Worm (Caenorhabditis elegans): Measurements from ENCODE around the gene wee-1.3.

wee-1.3 gene

DNA sequence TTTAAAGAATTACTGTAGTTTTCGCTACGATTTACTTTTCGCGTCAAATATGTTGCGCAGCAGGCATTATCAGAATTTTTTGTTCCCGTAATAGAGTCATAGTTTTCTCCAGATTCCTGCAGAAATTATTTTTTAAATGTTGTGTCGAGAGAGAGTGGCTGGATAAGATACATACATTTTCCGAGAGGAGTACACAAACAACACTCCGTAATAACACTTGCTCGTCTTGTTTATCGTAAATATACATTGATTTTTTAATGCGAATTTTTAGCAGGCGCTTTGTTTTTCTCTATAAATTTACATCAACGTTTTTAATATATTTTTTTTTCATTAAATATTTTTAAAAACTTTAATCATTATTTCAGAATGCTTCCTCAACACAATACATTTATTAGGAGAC, 47.3 kb downstream of the wee-1.3 start, which contains the start of gene taf-8 (continued):
- TF ChIP-seq zfp-2 (tag; optimal IDR thresholded peaks at IDR 0.05) (no peak), unc-39 (tag; optimal IDR thresholded peaks at IDR 0.05) (no peak), pha-4 (GFP tag; IDR thresholded peaks at IDR 0.05) (no peak), pha-4 (tag; optimal IDR thresholded peaks at IDR 0.05) (no peak), sdz-12 (GFP tag; optimal IDR thresholded peaks at IDR 0.05) (no peak), dve-1 (tag; optimal IDR thresholded peaks at IDR 0.05; ENCODE audit: insufficient read depth) (no peak), daf-16 (GFP tag; optimal IDR thresholded peaks at IDR 0.05) (no peak), daf-16 (tag; optimal IDR thresholded peaks at IDR 0.05) (peak; percentile 42), nhr-28 (tag; optimal IDR thresholded peaks at IDR 0.05) (peak; percentile 9), Y75B8A.6 (GFP tag; IDR thresholded peaks at IDR 0.05) (no peak), nhr-11 (tag; optimal IDR thresholded peaks at IDR 0.05) (peak; percentile 21), mep-1 (tag; optimal IDR thresholded peaks at IDR 0.05) (no peak), F49E8.2 (tag; optimal IDR thresholded peaks at IDR 0.05; ENCODE audit: borderline replicate concordance) (no peak)

DNA sequence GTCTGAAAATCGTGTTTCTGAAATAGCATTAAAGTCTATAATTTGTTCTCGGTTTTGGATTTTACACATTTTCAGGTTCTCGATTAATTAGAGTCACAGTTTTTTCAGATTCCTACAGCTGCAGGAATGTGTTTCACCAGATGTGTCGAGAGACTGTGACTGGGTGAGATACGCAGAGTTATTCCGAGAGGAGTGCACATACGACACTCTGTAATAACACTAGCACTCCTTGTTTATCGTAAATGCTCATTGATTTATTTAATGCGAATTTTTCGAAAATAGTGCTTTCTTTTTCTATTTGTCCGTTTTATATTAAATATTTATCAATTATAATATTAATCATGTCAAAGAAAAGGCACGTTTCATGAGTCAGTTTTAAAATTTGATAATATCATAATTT, 48.9 kb downstream of the wee-1.3 start, which contains the start of gene ZK1320.11:
Gene ZK1320.11 (plus strand): TSS at position 243 of the 400 bp plus-strand sequence.
- TF ChIP-seq T20F7.1 (GFP tag; optimal IDR thresholded peaks at IDR 0.05) (peak; percentile 46), daf-16 (GFP tag; optimal IDR thresholded peaks at IDR 0.05) (no peak), daf-16 (tag; optimal IDR thresholded peaks at IDR 0.05) (peak; percentile 42), Y75B8A.6 (GFP tag; IDR thresholded peaks at IDR 0.05) (no peak)

DNA sequence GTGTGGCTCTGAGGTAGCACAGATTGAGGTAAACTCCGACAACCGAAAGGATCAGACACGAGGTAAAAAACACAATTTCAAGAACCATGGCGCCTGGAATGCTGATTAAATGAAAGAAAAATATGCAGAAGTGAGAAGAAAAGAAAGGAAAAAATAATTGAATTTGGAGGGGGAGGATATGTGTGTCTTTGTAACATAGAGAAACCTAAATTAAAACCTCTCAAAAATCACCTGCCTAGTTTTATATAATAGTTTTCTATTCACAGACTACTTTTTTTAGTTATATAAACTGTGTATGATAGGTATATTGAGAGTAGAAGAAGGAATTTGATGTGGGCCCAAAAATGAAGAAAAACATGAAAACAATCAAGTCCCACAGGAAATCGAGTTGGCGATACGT, 50.7 kb downstream of the wee-1.3 start, which contains the start of gene ZK1320.5:
Gene ZK1320.5 (minus strand): TSS at position 101 of the 400 bp plus-strand sequence.
- TF ChIP-seq jun-1 (tag; optimal IDR thresholded peaks at IDR 0.05) (no peak), nhr-11 (tag; optimal IDR thresholded peaks at IDR 0.05) (no peak), saeg-2 (GFP tag; IDR thresholded peaks at IDR 0.05) (no peak), F49E8.2 (tag; optimal IDR thresholded peaks at IDR 0.05; ENCODE audit: borderline replicate concordance) (no peak), R02D3.7 (tag; optimal IDR thresholded peaks at IDR 0.05) (no peak), Y48G9A.11 (GFP tag; IDR thresholded peaks at IDR 0.05) (no peak)

Measured in whole organism, L4 larva.